Worm (Caenorhabditis elegans): ENCODE measurements around the gene unc-1.

ce11 chrX:1086406-1086897 lies 24.2 kb upstream of the unc-1 start:
- TF ChIP-seq ceh-16 (tag; optimal IDR thresholded peaks at IDR 0.05) (no peak), pha-4 (tag; optimal IDR thresholded peaks at IDR 0.05) (no peak), nhr-28 (tag; optimal IDR thresholded peaks at IDR 0.05) (no peak), ztf-4 (tag; optimal IDR thresholded peaks at IDR 0.05) (no peak), nhr-23 (tag; optimal IDR thresholded peaks at IDR 0.05) (no peak), nhr-12 (tag; optimal IDR thresholded peaks at IDR 0.05) (no peak), skn-1 (tag; optimal IDR thresholded peaks at IDR 0.05) (no peak)

Data from whole organism, L3 larva.